Fruit fly (Drosophila melanogaster) whole organism, embryonic: ENCODE measurements around the gene Alp13.

Experiments used
- Adf1 ChIP-seq: fragments of 200-800 bp; sonication (Bioruptor generic); IDR thresholded peaks from 2 replicates; pipeline ENCODE4 v1.3.6; 2022; ENCODE audit warnings: missing biosample characterization, missing genetic modification characterization
- Aef1 ChIP-seq: fragments of 200-800 bp; sonication (Bioruptor generic); IDR thresholded peaks from 3 replicates; pipeline ENCODE4 v1.3.6; 2022; ENCODE audit warnings: missing biosample characterization, missing genetic modification characterization
- CG11695 ChIP-seq: fragments of 200-800 bp; sonication (Bioruptor generic); IDR thresholded peaks from 3 replicates; pipeline ENCODE4 v1.3.6; 2022; ENCODE audit warnings: missing biosample characterization, missing genetic modification characterization
- CG14014 ChIP-seq: fragments of 200-800 bp; sonication (Bioruptor generic); IDR thresholded peaks from 2 replicates; pipeline ENCODE4 v1.3.6; 2022; ENCODE audit warnings: missing biosample characterization, missing genetic modification characterization
- CG15073 ChIP-seq: fragments of 200-800 bp; sonication (Bioruptor generic); optimal IDR thresholded peaks from 2 replicates; lab custom pipeline; 2016; ENCODE audit warnings: missing biosample characterization, missing genetic modification characterization
- CG17802 ChIP-seq: fragments of 200-800 bp; sonication (Bioruptor generic); optimal IDR thresholded peaks from 2 replicates; lab custom pipeline; 2018; ENCODE audit warnings: missing biosample characterization, mild to moderate bottlenecking, missing genetic modification characterization, moderate library complexity
- CG30431 ChIP-seq: fragments of 200-800 bp; sonication (Bioruptor generic); optimal IDR thresholded peaks from 2 replicates; lab custom pipeline; 2017; ENCODE audit warnings: missing biosample characterization, missing genetic modification characterization
- CG3726 ChIP-seq: fragments of 200-800 bp; sonication (Bioruptor generic); IDR thresholded peaks from 3 replicates; pipeline ENCODE4, ENCODE4 v1.3.6; 2022; ENCODE audit warnings: missing biosample characterization, missing genetic modification characterization
- CG3995 ChIP-seq: fragments of 200-800 bp; sonication (Bioruptor generic); optimal IDR thresholded peaks from 3 replicates; lab custom pipeline; 2016; ENCODE audit warnings: missing biosample characterization, missing genetic modification characterization
- CG4328 ChIP-seq: fragments of 200-800 bp; sonication (Bioruptor generic); optimal IDR thresholded peaks from 3 replicates; lab custom pipeline; 2017; ENCODE audit warnings: missing biosample characterization, missing genetic modification reagents, missing genetic modification characterization
- CG4707 ChIP-seq: fragments of 200-800 bp; sonication (Bioruptor generic); optimal IDR thresholded peaks from 2 replicates; lab custom pipeline; 2018; ENCODE audit warnings: missing biosample characterization, mild to moderate bottlenecking, missing genetic modification characterization, moderate library complexity
- CG4730 ChIP-seq: fragments of 200-800 bp; sonication (Bioruptor generic); IDR thresholded peaks from 2 replicates; pipeline ENCODE4 v1.3.6; 2022; ENCODE audit warnings: missing biosample characterization, missing genetic modification characterization
- CG6254 ChIP-seq: fragments of 200-800 bp; sonication (Bioruptor generic); optimal IDR thresholded peaks from 3 replicates; lab custom pipeline; 2017; ENCODE audit warnings: mild to moderate bottlenecking, missing biosample characterization, missing genetic modification reagents, missing genetic modification characterization
- CG7839 ChIP-seq: fragments of 200-800 bp; sonication (Bioruptor generic); optimal IDR thresholded peaks from 3 replicates; lab custom pipeline; 2018; ENCODE audit warnings: missing biosample characterization, mild to moderate bottlenecking, missing genetic modification characterization, moderate library complexity
- CG7928 ChIP-seq: fragments of 200-800 bp; sonication (Bioruptor generic); optimal IDR thresholded peaks from 2 replicates; lab custom pipeline; 2017; ENCODE audit warnings: missing biosample characterization, mild to moderate bottlenecking, missing genetic modification characterization
- CG9727 ChIP-seq: fragments of 200-800 bp; sonication (Bioruptor generic); optimal IDR thresholded peaks from 3 replicates; lab custom pipeline; 2017; ENCODE audit warnings: missing biosample characterization, mild to moderate bottlenecking, missing genetic modification characterization
- Dek ChIP-seq: fragments of 200-800 bp; sonication (Bioruptor generic); optimal IDR thresholded peaks from 3 replicates; lab custom pipeline; 2019; ENCODE audit warnings: missing biosample characterization, mild to moderate bottlenecking, missing genetic modification characterization, moderate library complexity
- H15 ChIP-seq: fragments of 200-800 bp; sonication (Bioruptor generic); IDR thresholded peaks from 3 replicates; pipeline ENCODE4 v1.3.6; 2022; ENCODE audit warnings: missing biosample characterization, missing genetic modification characterization
- Lpt ChIP-seq: fragments of >200 bp; optimal IDR thresholded peaks from 2 replicates; lab custom pipeline; 2018; ENCODE audit warnings: missing biosample characterization, missing genetic modification characterization
- NC2α ChIP-seq: fragments of 200-800 bp; sonication (Bioruptor generic); optimal IDR thresholded peaks from 2 replicates; lab custom pipeline; 2016; ENCODE audit warnings: missing biosample characterization, missing genetic modification characterization
- PHDP ChIP-seq: fragments of 200-800 bp; sonication (Bioruptor generic); optimal IDR thresholded peaks from 3 replicates; lab custom pipeline; 2018; ENCODE audit warnings: missing biosample characterization, mild to moderate bottlenecking, missing genetic modification characterization, moderate library complexity
- Rfx ChIP-seq: fragments of 200-800 bp; sonication (Bioruptor generic); IDR thresholded peaks from 2 replicates; pipeline ENCODE4 v1.3.6; 2022; ENCODE audit warnings: missing biosample characterization, missing genetic modification characterization
- Sox100B ChIP-seq: fragments of 200-800 bp; sonication (Bioruptor generic); optimal IDR thresholded peaks from 3 replicates; lab custom pipeline; 2018; ENCODE audit warnings: missing biosample characterization, mild to moderate bottlenecking, missing genetic modification characterization
- Sox102F ChIP-seq: fragments of 200-800 bp; sonication (Bioruptor generic); optimal IDR thresholded peaks from 2 replicates; lab custom pipeline; 2018; ENCODE audit warnings: missing biosample characterization, mild to moderate bottlenecking, missing genetic modification characterization, moderate library complexity
- TFAM ChIP-seq: fragments of 200-800 bp; sonication (Bioruptor generic); optimal IDR thresholded peaks from 2 replicates; lab custom pipeline; 2017; ENCODE audit warnings: missing biosample characterization, missing genetic modification characterization, inconsistent platforms
- Usf ChIP-seq: fragments of 200-800 bp; sonication (Bioruptor generic); optimal IDR thresholded peaks from 2 replicates; lab custom pipeline; 2017; ENCODE audit warnings: missing genotype, missing biosample characterization, missing genetic modification characterization
- amos ChIP-seq: fragments of 200-800 bp; sonication (Bioruptor generic); IDR thresholded peaks from 2 replicates; pipeline ENCODE4 v1.3.6; 2022; ENCODE audit warnings: missing biosample characterization, missing genetic modification characterization; ENCODE audit not compliant: partially characterized antibody
- ase ChIP-seq: fragments of 200-800 bp; sonication (Bioruptor generic); IDR thresholded peaks from 3 replicates; pipeline ENCODE4 v1.3.6; 2022; ENCODE audit warnings: missing biosample characterization, missing genetic modification characterization
- ato ChIP-seq: fragments of 200-800 bp; sonication (Bioruptor generic); IDR thresholded peaks from 2 replicates; pipeline ENCODE4 v1.3.6; 2022; ENCODE audit warnings: missing biosample characterization, missing genetic modification characterization; ENCODE audit not compliant: partially characterized antibody
- chif ChIP-seq, 2 experiments: fragments of 200-800 bp; sonication (Bioruptor generic); optimal IDR thresholded peaks; 3 replicates each; lab custom pipeline; 2016; ENCODE audit warnings: missing biosample characterization in 2 of 2, missing genetic modification characterization in 2 of 2
- chm ChIP-seq: fragments of 200-800 bp; sonication (Bioruptor generic); IDR thresholded peaks from 2 replicates; pipeline ENCODE4 v1.3.6; 2022; ENCODE audit warnings: missing biosample characterization, missing genetic modification characterization
- crol ChIP-seq: fragments of 200-800 bp; sonication (Bioruptor generic); IDR thresholded peaks from 2 replicates; pipeline ENCODE4 v1.3.6; 2022; ENCODE audit warnings: missing biosample characterization, missing genetic modification characterization
- dimm ChIP-seq: fragments of 200-800 bp; sonication (Bioruptor generic); IDR thresholded peaks from 2 replicates; pipeline ENCODE4 v1.3.6; 2022; ENCODE audit warnings: missing biosample characterization, missing genetic modification characterization
- en ChIP-seq: fragments of 200-800 bp; sonication (Bioruptor generic); optimal IDR thresholded peaks from 2 replicates; lab custom pipeline; 2016; ENCODE audit warnings: missing biosample characterization, missing genetic modification characterization
- fd64A ChIP-seq: fragments of 200-800 bp; sonication (Bioruptor generic); optimal IDR thresholded peaks from 3 replicates; lab custom pipeline; 2018; ENCODE audit warnings: missing biosample characterization, mild to moderate bottlenecking, missing genetic modification characterization
- fd96Cb ChIP-seq: fragments of 200-800 bp; sonication (Bioruptor generic); optimal IDR thresholded peaks from 2 replicates; lab custom pipeline; 2018; ENCODE audit warnings: missing biosample characterization, mild to moderate bottlenecking, missing genetic modification characterization, moderate library complexity
- inv ChIP-seq: fragments of 200-800 bp; sonication (Bioruptor generic); IDR thresholded peaks from 2 replicates; pipeline ENCODE4 v1.3.6; 2022; ENCODE audit warnings: missing biosample characterization, missing genetic modification characterization; ENCODE audit not compliant: partially characterized antibody
- jing ChIP-seq: fragments of 200-800 bp; sonication (Bioruptor generic); optimal IDR thresholded peaks from 2 replicates; lab custom pipeline; 2018; ENCODE audit warnings: missing biosample characterization, mild to moderate bottlenecking, missing genetic modification characterization
- mld ChIP-seq: fragments of 200-800 bp; sonication (Bioruptor generic); IDR thresholded peaks from 3 replicates; pipeline ENCODE4 v1.3.6; 2022; ENCODE audit warnings: missing biosample characterization, missing genetic modification characterization; ENCODE audit not compliant: partially characterized antibody
- nom ChIP-seq: fragments of 200-800 bp; sonication (Bioruptor generic); optimal IDR thresholded peaks from 2 replicates; lab custom pipeline; 2017; ENCODE audit warnings: missing biosample characterization, missing genetic modification characterization, mild to moderate bottlenecking, moderate library complexity, missing genetic modification reagents
- org-1 ChIP-seq: fragments of 200-800 bp; sonication (Bioruptor generic); optimal IDR thresholded peaks from 2 replicates; lab custom pipeline; 2017; ENCODE audit warnings: missing biosample characterization, missing genetic modification characterization
- stwl ChIP-seq: fragments of 200-800 bp; sonication (Bioruptor generic); optimal IDR thresholded peaks from 3 replicates; lab custom pipeline; 2018; ENCODE audit warnings: missing biosample characterization, mild to moderate bottlenecking, missing genetic modification characterization, moderate library complexity
- sug ChIP-seq: fragments of 200-800 bp; optimal IDR thresholded peaks from 2 replicates; lab custom pipeline; 2019; ENCODE audit warnings: missing biosample characterization, mild to moderate bottlenecking, missing genetic modification characterization, moderate library complexity
- tap ChIP-seq: fragments of 200-800 bp; optimal IDR thresholded peaks from 3 replicates; lab custom pipeline; 2019; ENCODE audit warnings: missing biosample characterization, mild to moderate bottlenecking, missing genetic modification characterization, moderate library complexity
- tgo ChIP-seq: fragments of 200-800 bp; sonication (Bioruptor generic); IDR thresholded peaks from 3 replicates; pipeline ENCODE4 v1.3.6; 2022; ENCODE audit warnings: missing biosample characterization, missing genetic modification characterization
- tio ChIP-seq: fragments of 200-800 bp; sonication (Bioruptor generic); optimal IDR thresholded peaks from 2 replicates; lab custom pipeline; 2017; ENCODE audit warnings: missing biosample characterization, missing genetic modification characterization, inconsistent platforms
- tna ChIP-seq: fragments of 200-800 bp; sonication (Bioruptor generic); IDR thresholded peaks from 2 replicates; pipeline ENCODE4 v1.3.6; 2022; ENCODE audit warnings: missing biosample characterization, missing genetic modification characterization; ENCODE audit not compliant: partially characterized antibody
- vnd ChIP-seq: fragments of 200-800 bp; sonication (Bioruptor generic); IDR thresholded peaks from 3 replicates; pipeline ENCODE4 v1.3.6; 2022; ENCODE audit warnings: missing biosample characterization, missing genetic modification characterization; ENCODE audit not compliant: partially characterized antibody
- wek ChIP-seq: fragments of 200-800 bp; sonication (Bioruptor generic); optimal IDR thresholded peaks from 3 replicates; lab custom pipeline; 2018; ENCODE audit warnings: missing biosample characterization, mild to moderate bottlenecking, missing genetic modification characterization, moderate library complexity

The Alp13 gene

DNA sequence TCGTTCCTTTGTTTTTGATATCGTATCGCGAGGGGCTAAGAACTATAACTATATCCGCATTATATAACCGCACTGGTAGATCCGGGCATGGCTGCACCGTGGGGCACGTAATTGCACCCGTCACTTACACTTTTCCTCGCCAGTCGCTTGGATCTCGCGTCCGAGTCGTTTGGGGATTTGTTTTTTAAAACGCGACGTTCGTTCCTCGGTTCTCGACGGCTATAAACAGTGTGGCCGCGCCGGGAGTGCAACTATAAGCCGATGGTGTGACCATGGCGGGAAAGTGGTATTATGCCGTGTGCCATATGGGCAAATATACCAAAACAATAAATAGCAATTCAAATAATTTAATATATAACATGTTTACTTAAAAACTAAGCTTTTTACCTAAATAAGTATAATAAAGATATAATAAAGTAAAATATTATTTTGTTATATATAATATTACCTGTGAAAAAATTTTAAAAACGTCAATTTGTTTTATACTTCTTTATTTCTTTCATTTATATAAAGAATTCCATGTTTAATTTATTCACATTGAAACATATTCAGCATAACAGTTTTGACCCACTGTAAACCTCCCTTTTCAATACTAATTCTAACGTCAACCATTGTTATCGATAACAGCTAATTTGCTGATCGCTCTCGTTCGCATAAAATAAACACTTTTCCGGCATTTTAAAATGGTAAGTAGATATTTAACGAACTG lies 32.4 kb downstream of the Alp13 start, which contains the start of the genes Mical and CG3909 (continued):
- peak; percentile 12 for TF ChIP-seq CG17802
- no peak for TF ChIP-seq CG3995
- peak; percentile 85 for TF ChIP-seq tap
- TF ChIP-seq ase (GFP tag; lab: Robert Waterston, UW): peak; percentile 83; the same call in 2 of the 3 replicates
- peak; percentile 81; the same call in 2 of the 3 replicates for TF ChIP-seq CG3726
- TF ChIP-seq crol (GFP tag; lab: Robert Waterston, UW): no peak
- TF ChIP-seq dimm (GFP tag; lab: Robert Waterston, UW): peak; percentile 77
- TF ChIP-seq CG7928 (GFP tag; lab: Kevin White, UChicago): no peak
- TF ChIP-seq CG4730: peak; percentile 89
- TF ChIP-seq CG30431 (GFP tag; lab: Kevin White, UChicago): peak; percentile 35
- no peak for TF ChIP-seq NC2α (GFP tag; lab: Kevin White, UChicago)
- TF ChIP-seq Sox100B (GFP tag; lab: Kevin White, UChicago): peak; percentile 83
- peak; percentile 32 for TF ChIP-seq inv (GFP tag; lab: Robert Waterston, UW)
- TF ChIP-seq CG15073 (GFP tag; lab: Kevin White, UChicago): no peak
- TF ChIP-seq stwl (tag; lab: Kevin White, UChicago): peak; percentile 61
- TF ChIP-seq Dek (tag; lab: Kevin White, UChicago): peak; percentile 89
- peak; percentile 16 for TF ChIP-seq org-1 (GFP tag; lab: Kevin White, UChicago)
- TF ChIP-seq CG6254 (GFP tag; lab: Kevin White, UChicago): peak; percentile 54
- peak; percentile 87 for TF ChIP-seq sug (tag; lab: Kevin White, UChicago)
- peak; percentile 23 for TF ChIP-seq en (GFP tag; lab: Kevin White, UChicago)
- TF ChIP-seq fd64A (GFP tag; lab: Kevin White, UChicago): peak; percentile 4
- peak; percentile 85 for TF ChIP-seq chm (GFP tag; lab: Robert Waterston, UW)
- no peak for TF ChIP-seq jing (GFP tag; lab: Kevin White, UChicago)
- peak; percentile 95 for TF ChIP-seq tgo
- TF ChIP-seq CG4707 (GFP tag; lab: Kevin White, UChicago): peak; percentile 59
- TF ChIP-seq tio (GFP tag; lab: Kevin White, UChicago): peak; percentile 67
- TF ChIP-seq nom (GFP tag; lab: Kevin White, UChicago): peak; percentile 49
- TF ChIP-seq PHDP (tag; lab: Kevin White, UChicago): peak; percentile 85
- peak; percentile 42; the same call in 1 of the 2 replicates for TF ChIP-seq amos
- TF ChIP-seq CG11695 (GFP tag; lab: Robert Waterston, UW): peak; percentile 90
- peak; percentile 89 for TF ChIP-seq Sox102F (GFP tag; lab: Kevin White, UChicago)
- TF ChIP-seq CG9727 (GFP tag; lab: Kevin White, UChicago): peak; percentile 77
- peak; percentile 84 for TF ChIP-seq Aef1 (GFP tag; lab: Robert Waterston, UW)
- TF ChIP-seq chif (GFP tag; optimal IDR thresholded peaks at IDR 0.05; lab: Kevin White, UChicago): peak in 1 of 2 experiments; percentile 10
- no peak for TF ChIP-seq mld
- no peak for TF ChIP-seq Lpt (GFP tag; lab: Kevin White, UChicago)
- peak; percentile 70 for TF ChIP-seq ato (GFP tag; lab: Robert Waterston, UW)
- TF ChIP-seq Adf1 (GFP tag; lab: Robert Waterston, UW): peak; percentile 64
- no peak for TF ChIP-seq wek (GFP tag; lab: Kevin White, UChicago)
- peak; percentile 38; the same call in 1 of the 3 replicates for TF ChIP-seq vnd (GFP tag; lab: Robert Waterston, UW)
- TF ChIP-seq CG14014 (GFP tag; lab: Robert Waterston, UW): peak; percentile 90
- no peak for TF ChIP-seq TFAM (GFP tag; lab: Kevin White, UChicago)
- TF ChIP-seq CG7839 (tag; lab: Kevin White, UChicago): peak; percentile 90
- peak; percentile 46 for TF ChIP-seq Usf (GFP tag; lab: Kevin White, UChicago)
- peak; percentile 78 for TF ChIP-seq fd96Cb (tag; lab: Kevin White, UChicago)
- TF ChIP-seq tna: peak; percentile 66
- peak; percentile 69 for TF ChIP-seq CG4328 (GFP tag; lab: Kevin White, UChicago)
- TF ChIP-seq Rfx (GFP tag; lab: Robert Waterston, UW): peak; percentile 95
- TF ChIP-seq H15 (GFP tag; lab: Robert Waterston, UW): peak; percentile 75; the same call in 2 of the 3 replicates
